Worm (Caenorhabditis elegans) whole organism, L4 larva: ENCODE measurements around the gene F56C3.9.

Experiments used
- D1046.2 ChIP-seq: fragments of 200-800 bp; sonication (Bioruptor generic); IDR thresholded peaks from 2 replicates; pipeline ENCODE4 v1.3.6; 2022; ENCODE audit warnings: missing genetic modification characterization, missing compliant biosample characterization
- F10B5.3 ChIP-seq: sonication (generic microtip); optimal IDR thresholded peaks from 2 replicates; lab custom pipeline; 2016; ENCODE audit warnings: mild to moderate bottlenecking, missing genetic modification characterization, missing compliant biosample characterization
- R02D3.7 ChIP-seq: fragments of 150-350 bp; sonication (generic microtip); optimal IDR thresholded peaks from 3 replicates; lab custom pipeline; 2014; ENCODE audit warnings: missing biosample characterization, missing genetic modification characterization
- T20F7.1 ChIP-seq: fragments of 200-800 bp; sonication (Bioruptor generic); optimal IDR thresholded peaks from 2 replicates; lab custom pipeline; 2018; ENCODE audit warnings: mild to moderate bottlenecking, missing genetic modification characterization, missing compliant biosample characterization
- T26A8.4 ChIP-seq: fragments of 200-800 bp; sonication (Bioruptor generic); IDR thresholded peaks from 2 replicates; pipeline ENCODE4 v1.3.6; 2022; ENCODE audit warnings: missing genetic modification characterization, missing compliant biosample characterization
- Y105C5A.15 ChIP-seq: fragments of 200-800 bp; sonication (Bioruptor generic); IDR thresholded peaks from 2 replicates; pipeline ENCODE4 v1.3.6; 2022; ENCODE audit warnings: missing genetic modification characterization, missing compliant biosample characterization
- Y75B8A.6 ChIP-seq: fragments of 200-800 bp; sonication (Bioruptor generic); IDR thresholded peaks from 2 replicates; pipeline ENCODE4 v1.3.6; 2022; ENCODE audit warnings: missing genetic modification reagents, missing genetic modification characterization, missing compliant biosample characterization
- ZK546.5 ChIP-seq, 2 experiments: sonication (generic microtip); optimal IDR thresholded peaks; 2 replicates each; lab custom pipeline; 2017; ENCODE audit warnings: missing biosample characterization in 2 of 2, missing genetic modification characterization in 2 of 2
- aha-1 ChIP-seq: fragments of 150-350 bp; peaks from one replicate; lab custom pipeline; 2014; ENCODE audit warnings: missing biosample characterization, missing genetic modification characterization
- aly-2 ChIP-seq: sonication (generic microtip); optimal IDR thresholded peaks from 2 replicates; lab custom pipeline; 2018; ENCODE audit warnings: missing biosample characterization, missing genetic modification characterization
- attf-4 ChIP-seq: sonication (generic microtip); optimal IDR thresholded peaks from 3 replicates; lab custom pipeline; 2017; ENCODE audit warnings: missing biosample characterization, missing genetic modification characterization
- ceh-44 ChIP-seq: fragments of 200-800 bp; sonication (Bioruptor generic); IDR thresholded peaks from 2 replicates; pipeline ENCODE4 v1.3.6; 2022; ENCODE audit warnings: missing genetic modification reagents, missing genetic modification characterization, missing compliant biosample characterization
- ceh-62 ChIP-seq: sonication (generic microtip); optimal IDR thresholded peaks from 2 replicates; lab custom pipeline; 2017; ENCODE audit warnings: missing biosample characterization, missing genetic modification characterization
- ces-1 ChIP-seq: fragments of 150-350 bp; sonication (generic microtip); optimal IDR thresholded peaks from 4 replicates; lab custom pipeline; 2014; ENCODE audit warnings: missing biosample characterization, missing genetic modification reagents, missing genetic modification characterization
- cey-2 ChIP-seq: sonication (generic microtip); optimal IDR thresholded peaks from 3 replicates; lab custom pipeline; 2017; ENCODE audit warnings: missing genetic modification characterization, mild to moderate bottlenecking, missing compliant biosample characterization, antibody characterized with exemption, borderline replicate concordance; ENCODE audit not compliant: insufficient read depth
- ctbp-1 ChIP-seq: fragments of 200-800 bp; sonication (Bioruptor generic); IDR thresholded peaks from 2 replicates; pipeline ENCODE4 v1.3.6; 2022; ENCODE audit warnings: missing genetic modification reagents, missing genetic modification characterization, missing compliant biosample characterization
- daf-12 ChIP-seq: fragments of 150-350 bp; optimal IDR thresholded peaks from 2 replicates; lab custom pipeline; 2014; ENCODE audit warnings: missing biosample characterization, missing genetic modification reagents, missing genetic modification characterization
- dmd-8 ChIP-seq: fragments of 200-800 bp; sonication (Bioruptor generic); IDR thresholded peaks from 2 replicates; pipeline ENCODE4 v1.3.6; 2022; ENCODE audit warnings: missing genetic modification characterization, missing compliant biosample characterization
- dmd-9 ChIP-seq: fragments of 200-800 bp; sonication (Bioruptor generic); IDR thresholded peaks from 2 replicates; pipeline ENCODE4 v1.3.6; 2022; ENCODE audit warnings: missing genetic modification reagents, missing genetic modification characterization, missing compliant biosample characterization
- dpl-1 ChIP-seq: fragments of 150-350 bp; optimal IDR thresholded peaks from 2 replicates; lab custom pipeline; 2014; ENCODE audit warnings: missing biosample characterization, missing genetic modification reagents, missing genetic modification characterization
- duxl-1 ChIP-seq: sonication (generic microtip); optimal IDR thresholded peaks from 2 replicates; lab custom pipeline; 2016; ENCODE audit warnings: mild to moderate bottlenecking, missing genetic modification characterization, moderate library complexity, missing compliant biosample characterization; ENCODE audit not compliant: poor library complexity
- hlh-30 ChIP-seq: sonication (generic microtip); optimal IDR thresholded peaks from 2 replicates; lab custom pipeline; 2017; ENCODE audit warnings: antibody characterized with exemption, mild to moderate bottlenecking, missing genetic modification characterization, missing compliant biosample characterization; ENCODE audit not compliant: insufficient read depth
- lin-39 ChIP-seq: fragments of 150-350 bp; optimal IDR thresholded peaks from 2 replicates; lab custom pipeline; 2014; ENCODE audit warnings: missing biosample characterization, missing genetic modification reagents, missing genetic modification characterization
- madf-5 ChIP-seq, 2 experiments: fragments of 200-800 bp; sonication (Bioruptor generic); IDR thresholded peaks; 2 replicates each; pipeline ENCODE4 v1.3.6; 2022; ENCODE audit warnings: missing compliant biosample characterization in 2 of 2, missing genetic modification characterization in 2 of 2
- mxl-2 ChIP-seq: fragments of 200-800 bp; sonication (Bioruptor generic); conservative IDR thresholded peaks from 2 replicates; pipeline ENCODE4 v1.3.6; 2022; ENCODE audit warnings: missing genetic modification reagents, missing genetic modification characterization, missing compliant biosample characterization
- nhr-10 ChIP-seq: fragments of 150-350 bp; optimal IDR thresholded peaks from 2 replicates; lab custom pipeline; 2014; ENCODE audit warnings: missing biosample characterization, missing genetic modification characterization
- nhr-11 ChIP-seq: fragments of 150-350 bp; optimal IDR thresholded peaks from 2 replicates; lab custom pipeline; 2014; ENCODE audit warnings: missing biosample characterization, missing genetic modification characterization
- nhr-237 ChIP-seq: sonication (generic microtip); optimal IDR thresholded peaks from 2 replicates; lab custom pipeline; 2017; ENCODE audit warnings: missing biosample characterization, missing genetic modification characterization
- nhr-25 ChIP-seq: sonication (generic microtip); optimal IDR thresholded peaks from 2 replicates; lab custom pipeline; 2017; ENCODE audit warnings: missing genetic modification characterization, mild to moderate bottlenecking, missing compliant biosample characterization, antibody characterized with exemption, moderate library complexity, borderline replicate concordance; ENCODE audit not compliant: insufficient read depth
- nhr-41 ChIP-seq: fragments of 200-800 bp; sonication (Bioruptor generic); IDR thresholded peaks from 2 replicates; pipeline ENCODE4 v1.3.6; 2022; ENCODE audit warnings: missing genetic modification reagents, missing genetic modification characterization, missing compliant biosample characterization
- nhr-42 ChIP-seq: fragments of 200-800 bp; sonication (Bioruptor generic); IDR thresholded peaks from 2 replicates; pipeline ENCODE4 v1.3.6; 2022; ENCODE audit warnings: missing genetic modification characterization, missing compliant biosample characterization
- nhr-77 ChIP-seq: fragments of 150-350 bp; optimal IDR thresholded peaks from 2 replicates; lab custom pipeline; 2014; ENCODE audit warnings: missing biosample characterization, missing genetic modification characterization
- pha-4 ChIP-seq, 2 experiments: fragments of 150-350 bp in 1 of 2; fragments of 200-800 bp in 1 of 2; sonication (Bioruptor generic) in 1 of 2; IDR thresholded peaks in 1 of 2; optimal IDR thresholded peaks in 1 of 2; 2 replicates each; pipeline versions ENCODE4 v1.3.6 to Lab custom; 2014 to 2022; ENCODE audit warnings: missing genetic modification characterization in 2 of 2, missing genetic modification reagents in 2 of 2, missing biosample characterization in 1 of 2, missing compliant biosample characterization in 1 of 2
- pqm-1 ChIP-seq: sonication (generic microtip); optimal IDR thresholded peaks from 2 replicates; lab custom pipeline; 2017; ENCODE audit warnings: missing biosample characterization, missing genetic modification characterization
- rbr-2 ChIP-seq: sonication (generic microtip); optimal IDR thresholded peaks from 2 replicates; lab custom pipeline; 2016; ENCODE audit warnings: missing genotype, missing genetic modification characterization, missing compliant biosample characterization
- skn-1 ChIP-seq: fragments of 150-350 bp; optimal IDR thresholded peaks from 2 replicates; lab custom pipeline; 2014; ENCODE audit warnings: missing biosample characterization, missing genetic modification characterization
- snpc-1.2 ChIP-seq: fragments of 200-800 bp; sonication (Bioruptor generic); IDR thresholded peaks from 2 replicates; pipeline ENCODE4 v1.3.6; 2022; ENCODE audit warnings: missing genetic modification reagents, missing genetic modification characterization, missing compliant biosample characterization
- snpc-4 ChIP-seq: fragments of 150-350 bp; optimal IDR thresholded peaks from 2 replicates; lab custom pipeline; 2014; ENCODE audit warnings: missing biosample characterization, missing genetic modification characterization
- spr-3 ChIP-seq: fragments of 200-800 bp; sonication (Bioruptor generic); optimal IDR thresholded peaks from 2 replicates; lab custom pipeline; 2018; ENCODE audit warnings: mild to moderate bottlenecking, missing genetic modification characterization, missing compliant biosample characterization
- tag-97 ChIP-seq: fragments of 200-800 bp; sonication (Bioruptor generic); IDR thresholded peaks from 2 replicates; pipeline ENCODE4 v1.3.6; 2022; ENCODE audit warnings: missing genetic modification characterization, missing compliant biosample characterization
- vab-7 ChIP-seq: fragments of 200-800 bp; sonication (Bioruptor generic); IDR thresholded peaks from 2 replicates; pipeline ENCODE4 v1.3.6; 2022; ENCODE audit warnings: missing genetic modification reagents, missing genetic modification characterization, missing compliant biosample characterization
- zfp-2 ChIP-seq: sonication (generic microtip); optimal IDR thresholded peaks from 2 replicates; lab custom pipeline; 2016; ENCODE audit warnings: mild to moderate bottlenecking, missing genetic modification characterization, missing compliant biosample characterization
- zip-2 ChIP-seq: fragments of 150-350 bp; optimal IDR thresholded peaks from 2 replicates; lab custom pipeline; 2014; ENCODE audit warnings: missing biosample characterization, missing genetic modification characterization
- ztf-7 ChIP-seq: fragments of 150-350 bp; optimal IDR thresholded peaks from 2 replicates; lab custom pipeline; 2014; ENCODE audit warnings: missing biosample characterization, missing genetic modification characterization

F56C3.9 gene

ce11 chrX:1367416-1367815, 26.4 kb downstream of the F56C3.9 start, which contains the start of gene dgn-2:
dgn-2 (minus strand) TSS chrX:1367516.
- TF ChIP-seq attf-4 (tag; lab: Kevin White, UChicago) (no peak), vab-7 (no peak), ceh-62 (tag; lab: Kevin White, UChicago) (no peak), cey-2 (tag; lab: Kevin White, UChicago) (no peak), rbr-2 (tag; lab: Kevin White, UChicago) (no peak), dmd-8 (no peak)

- TF ChIP-seq Y75B8A.6 (GFP tag; lab: Robert Waterston, UW) = no peak
- no peak for TF ChIP-seq madf-5 (GFP tag; IDR thresholded peaks at IDR 0.05; lab: Robert Waterston, UW)
- TF ChIP-seq dpl-1 (GFP tag; lab: Kevin White, UChicago) = no peak
- no peak for TF ChIP-seq pqm-1 (tag; lab: Kevin White, UChicago)
- peak; percentile 89 for TF ChIP-seq aha-1 (tag; lab: Kevin White, UChicago)
- no peak for TF ChIP-seq ZK546.5 (tag; optimal IDR thresholded peaks at IDR 0.05; lab: Kevin White, UChicago)
Measured at ce11 chrX:1360631-1361030, 33.2 kb downstream of the F56C3.9 start, which contains the start of gene F56C3.4. F56C3.4 (minus strand) TSS chrX:1360731.

ce11 chrX:1358295-1358694, 35.5 kb downstream of the F56C3.9 start, which contains the start of gene F56C3.3:
F56C3.3 (minus strand) TSS chrX:1358395.
- no peak for TF ChIP-seq Y105C5A.15 (GFP tag; lab: Robert Waterston, UW)
- TF ChIP-seq, all 104 proteins: peak for 0

- TF ChIP-seq skn-1 = peak; percentile 67
- peak; percentile 99 for TF ChIP-seq nhr-77 (tag; lab: Kevin White, UChicago)
- peak; percentile 81 for TF ChIP-seq zfp-2
- TF ChIP-seq aly-2 = no peak
- TF ChIP-seq Y75B8A.6 (GFP tag; lab: Robert Waterston, UW) = 0 out of 2 replicates have a peak, but pooled peaks have one; percentile 61
- peak; percentile 34 for TF ChIP-seq pqm-1 (tag; lab: Kevin White, UChicago)
- peak; percentile 99 for TF ChIP-seq duxl-1 (tag; lab: Kevin White, UChicago)
- TF ChIP-seq vab-7 = peak; percentile 78
- 0 out of 2 replicates have a peak, but pooled peaks have one; percentile 51 for TF ChIP-seq Y105C5A.15 (GFP tag; lab: Robert Waterston, UW)
- peak; percentile 95 for TF ChIP-seq zip-2 (tag; lab: Kevin White, UChicago)
- TF ChIP-seq ceh-44 = 0 out of 2 replicates have a peak, but pooled peaks have one; percentile 50
- TF ChIP-seq mxl-2 (GFP tag; lab: Robert Waterston, UW) = peak; percentile 63; the same call in 1 of the 2 replicates
- peak; percentile 90 for TF ChIP-seq T20F7.1
- peak; percentile 93 for TF ChIP-seq ctbp-1 (GFP tag; lab: Robert Waterston, UW)
- TF ChIP-seq T26A8.4 (GFP tag; lab: Robert Waterston, UW) = peak; percentile 99
- 0 out of 2 replicates have a peak, but pooled peaks have one; percentile 45 for TF ChIP-seq nhr-41
- peak; percentile 90 for TF ChIP-seq spr-3 (GFP tag; lab: Kevin White, UChicago)
- TF ChIP-seq nhr-237 = peak; percentile 88
- peak; percentile 81 for TF ChIP-seq D1046.2 (GFP tag; lab: Robert Waterston, UW)
- TF ChIP-seq nhr-25 (tag; lab: Kevin White, UChicago) = peak; percentile 84
- TF ChIP-seq dmd-9 (GFP tag; lab: Robert Waterston, UW) = peak; percentile 68; the same call in 1 of the 2 replicates
- no peak for TF ChIP-seq daf-12 (tag; lab: Kevin White, UChicago)
- peak; percentile 95 for TF ChIP-seq ces-1 (GFP tag; lab: Kevin White, UChicago)
- 0 out of 2 replicates have a peak, but pooled peaks have one; percentile 62 for TF ChIP-seq dmd-8
- TF ChIP-seq hlh-30 = peak; percentile 86
- TF ChIP-seq nhr-11 = peak; percentile 95
- no peak for TF ChIP-seq tag-97 (GFP tag; lab: Robert Waterston, UW)
- TF ChIP-seq snpc-4 (tag; lab: Kevin White, UChicago) = peak; percentile 63
- TF ChIP-seq F10B5.3 (tag; lab: Kevin White, UChicago) = peak; percentile 96
- no peak for TF ChIP-seq snpc-1.2 (GFP tag; lab: Robert Waterston, UW)
- TF ChIP-seq nhr-10 (tag; lab: Kevin White, UChicago) = peak; percentile 96
- peak; percentile 84 for TF ChIP-seq pha-4 (GFP tag; IDR thresholded peaks at IDR 0.05; lab: Robert Waterston, UW)
- peak; percentile 95 for TF ChIP-seq pha-4 (tag; optimal IDR thresholded peaks at IDR 0.05; lab: Kevin White, UChicago)
- peak; percentile 98 for TF ChIP-seq nhr-42 (GFP tag; lab: Robert Waterston, UW)
- peak; percentile 9 for TF ChIP-seq R02D3.7
- peak; percentile 94 for TF ChIP-seq ztf-7
- TF ChIP-seq lin-39 (tag; lab: Kevin White, UChicago) = peak; percentile 88
Measured at ce11 chrX:1344818-1345217, 49.0 kb downstream of the F56C3.9 start.
